Fruit fly (Drosophila melanogaster) S2 (cell line): Measurements from ENCODE around the gene Mms19.
A peak's percentile ranks its signal among the peaks of the same experiment; 100 is the strongest.

Experiments
- CG8478 ChIP-seq: fragments of >200 bp; optimal IDR thresholded peaks from 2 replicates; lab custom pipeline; 2018
- CTCF ChIP-seq, 2 experiments: fragments of >200 bp; optimal IDR thresholded peaks; 2 replicates each; lab custom pipeline; 2018

dm6 chr3R:5283360-5283963 is 51.1 kb downstream of the Mms19 start:
- TF ChIP-seq CG8478 (no peak), CTCF (optimal IDR thresholded peaks at IDR 0.05; lab: Kevin White, UChicago) (peak; percentile 46 to 49)
